Worm (Caenorhabditis elegans) whole organism, mixed stage, embryonic: ENCODE data around the gene ZK666.12.

Source experiments
- blmp-1 ChIP-seq: fragments of 150-350 bp; optimal IDR thresholded peaks from 2 replicates; lab custom pipeline; 2014; ENCODE audit warnings: missing biosample characterization, missing genetic modification characterization
- lsy-2 ChIP-seq: fragments of 150-350 bp; optimal IDR thresholded peaks from 2 replicates; lab custom pipeline; 2014; ENCODE audit warnings: missing biosample characterization, missing genetic modification characterization
- nhr-28 ChIP-seq: fragments of 150-350 bp; optimal IDR thresholded peaks from 2 replicates; lab custom pipeline; 2014; ENCODE audit warnings: missing biosample characterization, missing genetic modification characterization
- pha-4 ChIP-seq: fragments of 150-350 bp; optimal IDR thresholded peaks from 2 replicates; lab custom pipeline; 2018; ENCODE audit warnings: missing biosample characterization, missing genetic modification reagents, missing genetic modification characterization
- ztf-11 ChIP-seq: fragments of 150-350 bp; optimal IDR thresholded peaks from 2 replicates; lab custom pipeline; 2014; ENCODE audit warnings: missing biosample characterization, missing genetic modification characterization

DNA sequence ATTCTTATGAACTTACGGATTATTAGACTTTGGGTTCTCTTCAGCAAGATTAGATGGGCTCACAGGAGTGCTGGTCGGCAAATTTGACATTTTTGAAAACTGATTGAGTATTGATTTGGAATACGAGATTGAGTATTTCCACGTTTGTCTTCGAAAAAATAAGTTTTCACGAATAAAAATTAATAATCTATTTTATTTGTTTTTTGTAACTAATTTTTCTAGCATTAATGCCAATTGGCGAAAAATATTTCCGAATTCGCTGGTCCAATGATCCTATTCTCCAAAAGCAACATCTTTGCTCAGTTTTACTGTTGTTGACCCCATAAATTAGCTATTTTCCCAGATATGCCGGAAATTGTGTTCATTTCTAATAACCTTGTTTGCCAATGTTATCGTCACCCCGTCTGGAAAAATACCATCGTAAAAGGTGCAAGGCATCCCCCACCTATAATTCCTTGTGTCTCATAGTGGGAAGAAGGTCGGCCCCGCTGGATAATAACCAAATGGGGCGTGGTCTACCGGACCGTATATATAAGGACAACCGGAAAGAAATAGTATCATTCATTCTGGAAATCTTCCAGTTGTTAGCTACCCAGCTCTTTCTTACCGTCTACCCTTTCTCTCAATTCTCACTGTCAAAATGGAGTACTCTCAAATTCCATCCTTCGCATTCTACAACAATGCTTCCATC is 31.6 kb upstream of the ZK666.12 start, which contains the start of the genes ZK673.6 and sdz-37:
- TF ChIP-seq ztf-11 (tag; lab: Kevin White, UChicago) (no peak), blmp-1 (tag; lab: Kevin White, UChicago) (no peak), pha-4 (no peak), nhr-28 (no peak), lsy-2 (tag; lab: Kevin White, UChicago) (no peak)
